Fruit fly (Drosophila melanogaster): ENCODE data around the gene GluProRS.

DNA sequence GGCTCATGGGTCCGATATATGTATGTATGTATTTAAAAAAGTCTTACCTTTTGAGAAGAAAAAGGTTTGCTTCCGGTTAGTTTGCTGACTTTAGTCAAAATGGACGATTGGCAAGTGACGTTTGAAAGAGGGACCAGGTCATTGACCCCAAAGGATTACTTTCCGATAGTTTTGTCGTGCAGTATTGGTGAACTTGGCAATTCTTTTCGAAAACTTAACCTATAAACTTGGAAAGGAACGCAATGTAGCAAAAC is 24.8 kb downstream of the GluProRS start, which contains the start of gene RpS19b:
- TF ChIP-seq CG8478 (optimal IDR thresholded peaks at IDR 0.05), result no peak
- no peak for TF ChIP-seq CTCF (optimal IDR thresholded peaks at IDR 0.05)
